Worm (Caenorhabditis elegans) whole organism, L3 larva: ENCODE measurements around the gene F55G1.1.

ENCODE experiments used
- ZK546.5 ChIP-seq: sonication (generic microtip); optimal IDR thresholded peaks from 2 replicates; lab custom pipeline; 2017; ENCODE audit warnings: missing biosample characterization, missing genetic modification characterization
- aly-2 ChIP-seq: fragments of 150-350 bp; optimal IDR thresholded peaks from 2 replicates; lab custom pipeline; 2014; ENCODE audit warnings: missing biosample characterization, missing genetic modification characterization
- ceh-82 ChIP-seq: fragments of 150-350 bp; optimal IDR thresholded peaks from 2 replicates; lab custom pipeline; 2014; ENCODE audit warnings: missing biosample characterization, missing genetic modification characterization
- egl-5 ChIP-seq: fragments of 150-350 bp; optimal IDR thresholded peaks from 2 replicates; lab custom pipeline; 2017; ENCODE audit warnings: missing biosample characterization, missing genetic modification reagents, missing genetic modification characterization, inconsistent platforms
- elt-3 ChIP-seq, 3 experiments: fragments of 150-350 bp in 1 of 3; sonication (generic microtip) in 2 of 3; optimal IDR thresholded peaks; 2 replicates in 2 of 3; 4 replicates in 1 of 3; lab custom pipeline; 2014 to 2017; ENCODE audit warnings: missing biosample characterization in 3 of 3, missing genetic modification characterization in 3 of 3
- fkh-2 ChIP-seq: fragments of 150-350 bp; optimal IDR thresholded peaks from 2 replicates; lab custom pipeline; 2014; ENCODE audit warnings: missing biosample characterization, missing genetic modification reagents, missing genetic modification characterization
- lin-15B ChIP-seq: fragments of 150-350 bp; optimal IDR thresholded peaks from 2 replicates; lab custom pipeline; 2014; ENCODE audit warnings: missing biosample characterization, missing genetic modification characterization
- nfya-1 ChIP-seq: sonication (generic microtip); optimal IDR thresholded peaks from 2 replicates; lab custom pipeline; 2017; ENCODE audit warnings: missing genetic modification characterization, mild to moderate bottlenecking, missing compliant biosample characterization, antibody characterized with exemption, moderate library complexity; ENCODE audit not compliant: insufficient read depth
- nhr-25 ChIP-seq: sonication (generic microtip); optimal IDR thresholded peaks from 2 replicates; lab custom pipeline; 2017; ENCODE audit warnings: missing biosample characterization, missing genetic modification characterization
- nhr-28 ChIP-seq: fragments of 150-350 bp; optimal IDR thresholded peaks from 2 replicates; lab custom pipeline; 2014; ENCODE audit warnings: missing biosample characterization, missing genetic modification characterization
- nhr-77 ChIP-seq: fragments of 150-350 bp; optimal IDR thresholded peaks from 2 replicates; lab custom pipeline; 2014; ENCODE audit warnings: missing biosample characterization, missing genetic modification characterization
- pha-4 ChIP-seq: fragments of 150-350 bp; optimal IDR thresholded peaks from 2 replicates; lab custom pipeline; 2014; ENCODE audit warnings: missing biosample characterization, missing genetic modification reagents, missing genetic modification characterization
- tbx-2 ChIP-seq: sonication (generic microtip); optimal IDR thresholded peaks from 2 replicates; lab custom pipeline; 2016; ENCODE audit warnings: mild to moderate bottlenecking, missing genetic modification characterization, missing compliant biosample characterization
- unc-62 ChIP-seq: fragments of 150-350 bp; sonication (generic microtip); optimal IDR thresholded peaks from 4 replicates; lab custom pipeline; 2014; ENCODE audit warnings: missing biosample characterization, missing genetic modification reagents, missing genetic modification characterization

DNA sequence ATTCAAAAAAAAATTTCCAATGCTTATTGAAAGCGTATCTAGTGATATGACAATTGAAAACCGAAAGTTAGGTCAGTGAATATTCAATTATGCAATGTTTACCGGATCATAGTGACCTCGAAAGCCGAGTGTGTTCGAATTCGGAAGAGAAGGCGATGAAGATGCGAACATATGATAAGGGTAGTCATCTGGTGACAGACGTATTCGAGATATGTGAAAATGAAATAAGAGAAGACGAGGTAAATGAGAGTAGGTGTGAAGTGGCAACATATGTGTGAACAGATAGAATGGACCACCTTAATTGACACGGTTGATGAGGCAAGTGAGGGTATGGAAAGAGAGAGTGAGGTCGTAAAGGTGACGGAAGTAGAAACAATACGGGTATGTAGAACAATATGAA, 36.7 kb upstream of the F55G1.1 start:
- TF ChIP-seq lin-15B (tag; lab: Kevin White, UChicago) (no peak), nhr-77 (tag; lab: Kevin White, UChicago) (no peak), egl-5 (tag; lab: Kevin White, UChicago) (no peak), ZK546.5 (no peak), fkh-2 (tag; lab: Kevin White, UChicago) (no peak), elt-3 (tag; optimal IDR thresholded peaks at IDR 0.05; lab: Kevin White, UChicago) (no peak), tbx-2 (tag; lab: Kevin White, UChicago) (no peak), pha-4 (tag; lab: Kevin White, UChicago) (no peak), ceh-82 (tag; lab: Kevin White, UChicago) (no peak), unc-62 (GFP tag; lab: Kevin White, UChicago) (no peak), aly-2 (tag; lab: Kevin White, UChicago) (no peak), nhr-25 (tag; lab: Kevin White, UChicago) (peak; percentile 36), nfya-1 (no peak), nhr-28 (tag; lab: Kevin White, UChicago) (no peak)
